Worm (Caenorhabditis elegans) whole organism, L2 larva: Measurements from ENCODE around the gene srx-105.

Experiments
- egl-27 ChIP-seq: sonication (generic microtip); optimal IDR thresholded peaks from 3 replicates; lab custom pipeline; 2017; ENCODE audit warnings: missing biosample characterization, missing genetic modification reagents, missing genetic modification characterization
- lsy-2 ChIP-seq, 2 experiments: fragments of 150-350 bp in 1 of 2; sonication (generic microtip) in 1 of 2; optimal IDR thresholded peaks; 2 replicates each; lab custom pipeline; 2014 to 2017; ENCODE audit warnings: missing biosample characterization in 2 of 2, missing genetic modification characterization in 2 of 2
- nhr-237 ChIP-seq: fragments of 150-350 bp; optimal IDR thresholded peaks from 2 replicates; lab custom pipeline; 2014; ENCODE audit warnings: missing biosample characterization, missing genetic modification characterization
- unc-39 ChIP-seq: fragments of 150-350 bp; optimal IDR thresholded peaks from 2 replicates; lab custom pipeline; 2014; ENCODE audit warnings: missing biosample characterization, missing genetic modification characterization
- ztf-11 ChIP-seq: sonication (generic microtip); optimal IDR thresholded peaks from 2 replicates; lab custom pipeline; 2017; ENCODE audit warnings: missing biosample characterization, missing genetic modification characterization
- ztf-4 ChIP-seq: fragments of 150-350 bp; optimal IDR thresholded peaks from 2 replicates; lab custom pipeline; 2014; ENCODE audit warnings: missing biosample characterization, missing genetic modification characterization

- TF ChIP-seq egl-27 (tag; lab: Kevin White, UChicago): no peak
- TF ChIP-seq ztf-11 (tag; lab: Kevin White, UChicago): no peak
- no peak for TF ChIP-seq unc-39
- no peak for TF ChIP-seq ztf-4 (tag; lab: Kevin White, UChicago)
- no peak for TF ChIP-seq nhr-237
- TF ChIP-seq lsy-2 (tag; optimal IDR thresholded peaks at IDR 0.05; lab: Kevin White, UChicago): no peak
These were observed 10.6 kb downstream of the srx-105 start, which contains the start of gene srx-101 for ce11 chrII:3690646-3691045.
